Fruit fly (Drosophila melanogaster) whole organism, embryonic: ENCODE data around the gene CG33703.
A peak's percentile ranks its signal among the peaks of the same experiment; 100 is the strongest.

ENCODE experiments used
- ATbp ChIP-seq: fragments of 200-800 bp; sonication (Bioruptor generic); optimal IDR thresholded peaks from 2 replicates; lab custom pipeline; 2017; ENCODE audit warnings: missing biosample characterization, mild to moderate bottlenecking, missing genetic modification characterization, missing genetic modification reagents
- Adf1 ChIP-seq: fragments of 200-800 bp; sonication (Bioruptor generic); IDR thresholded peaks from 2 replicates; pipeline ENCODE4 v1.3.6; 2022; ENCODE audit warnings: missing biosample characterization, missing genetic modification characterization
- B-H1 ChIP-seq: fragments of 200-800 bp; sonication (Bioruptor generic); IDR thresholded peaks from 3 replicates; pipeline ENCODE4 v1.3.6; 2022; ENCODE audit warnings: missing biosample characterization, missing genetic modification characterization
- Blimp-1 ChIP-seq: fragments of 200-800 bp; sonication (Bioruptor generic); optimal IDR thresholded peaks from 3 replicates; lab custom pipeline; 2018; ENCODE audit warnings: missing biosample characterization, missing genetic modification characterization, mild to moderate bottlenecking, moderate library complexity, missing genetic modification reagents
- CG10147 ChIP-seq: fragments of 200-800 bp; sonication (Bioruptor generic); optimal IDR thresholded peaks from 2 replicates; lab custom pipeline; 2019; ENCODE audit warnings: missing biosample characterization, mild to moderate bottlenecking, missing genetic modification characterization, moderate library complexity
- CG10274 ChIP-seq: fragments of 200-800 bp; sonication (Bioruptor generic); optimal IDR thresholded peaks from 3 replicates; lab custom pipeline; 2017; ENCODE audit warnings: missing biosample characterization, mild to moderate bottlenecking, missing genetic modification characterization
- CG11085 ChIP-seq: fragments of 200-800 bp; sonication (Bioruptor generic); IDR thresholded peaks from 2 replicates; pipeline ENCODE4 v1.3.6; 2022; ENCODE audit warnings: missing biosample characterization, missing genetic modification characterization
- CG12236 ChIP-seq: fragments of 200-800 bp; sonication (Bioruptor generic); optimal IDR thresholded peaks from 2 replicates; lab custom pipeline; 2016; ENCODE audit warnings: missing biosample characterization, missing genetic modification characterization
- CG13287 ChIP-seq: fragments of 200-800 bp; sonication (Bioruptor generic); IDR thresholded peaks from 2 replicates; pipeline ENCODE4 v1.3.6; 2022; ENCODE audit warnings: missing biosample characterization, missing genetic modification characterization; ENCODE audit not compliant: partially characterized antibody
- CG15479 ChIP-seq: fragments of 200-800 bp; sonication (Bioruptor generic); optimal IDR thresholded peaks from 3 replicates; lab custom pipeline; 2019; ENCODE audit warnings: missing biosample characterization, mild to moderate bottlenecking, missing genetic modification characterization, moderate library complexity
- CG16779 ChIP-seq: fragments of 200-800 bp; sonication (Bioruptor generic); IDR thresholded peaks from 2 replicates; pipeline ENCODE4 v1.3.6; 2022; ENCODE audit warnings: missing biosample characterization, missing genetic modification characterization
- CG2120 ChIP-seq: fragments of 200-800 bp; sonication (Bioruptor generic); optimal IDR thresholded peaks from 3 replicates; lab custom pipeline; 2016; ENCODE audit warnings: missing biosample characterization, missing genetic modification characterization
- CG2199 ChIP-seq: fragments of 200-800 bp; sonication (Bioruptor generic); IDR thresholded peaks from 3 replicates; pipeline ENCODE4 v1.3.6; 2022; ENCODE audit warnings: missing biosample characterization, missing genetic modification characterization
- CG3065 ChIP-seq: fragments of 200-800 bp; sonication (Bioruptor generic); optimal IDR thresholded peaks from 2 replicates; lab custom pipeline; 2016; ENCODE audit warnings: missing biosample characterization, missing genetic modification characterization
- CG4617 ChIP-seq: fragments of 200-800 bp; sonication (Bioruptor generic); optimal IDR thresholded peaks from 3 replicates; lab custom pipeline; 2016; ENCODE audit warnings: missing biosample characterization, missing genetic modification characterization, borderline replicate concordance
- CG4820 ChIP-seq: fragments of 200-800 bp; sonication (Bioruptor generic); optimal IDR thresholded peaks from 3 replicates; lab custom pipeline; 2016; ENCODE audit warnings: missing biosample characterization, missing genetic modification characterization
- CG4854 ChIP-seq: fragments of 200-800 bp; sonication (Bioruptor generic); optimal IDR thresholded peaks from 2 replicates; lab custom pipeline; 2016; ENCODE audit warnings: missing biosample characterization, missing genetic modification characterization, inconsistent platforms
- CG6813 ChIP-seq: fragments of 200-800 bp; sonication (Bioruptor generic); optimal IDR thresholded peaks from 2 replicates; lab custom pipeline; 2017; ENCODE audit warnings: missing biosample characterization, missing genetic modification characterization, mild to moderate bottlenecking, moderate library complexity, missing genetic modification reagents
- CG7786 ChIP-seq: fragments of 200-800 bp; sonication (Bioruptor generic); optimal IDR thresholded peaks from 2 replicates; lab custom pipeline; 2016; ENCODE audit warnings: missing biosample characterization, missing genetic modification characterization
- CG7928 ChIP-seq: fragments of 200-800 bp; sonication (Bioruptor generic); optimal IDR thresholded peaks from 2 replicates; lab custom pipeline; 2017; ENCODE audit warnings: missing biosample characterization, mild to moderate bottlenecking, missing genetic modification characterization
- D ChIP-seq, 2 experiments: fragments of 200-800 bp in 1 of 2; fragments of >200 bp in 1 of 2; sonication (Bioruptor generic) in 1 of 2; optimal IDR thresholded peaks; 2 replicates in 1 of 2; 3 replicates in 1 of 2; lab custom pipeline; 2017; ENCODE audit warnings: mild to moderate bottlenecking in 1 of 2, missing biosample characterization in 1 of 2, missing genetic modification characterization in 1 of 2, missing genetic modification reagents in 1 of 2
- D19A ChIP-seq: fragments of 200-800 bp; optimal IDR thresholded peaks from 3 replicates; lab custom pipeline; 2019; ENCODE audit warnings: missing biosample characterization, mild to moderate bottlenecking, missing genetic modification characterization, moderate library complexity
- Dp ChIP-seq: fragments of 200-800 bp; sonication (Bioruptor generic); optimal IDR thresholded peaks from 2 replicates; lab custom pipeline; 2018; ENCODE audit warnings: missing biosample characterization, mild to moderate bottlenecking, missing genetic modification characterization, moderate library complexity
- Elba2 ChIP-seq: fragments of 200-800 bp; sonication (Bioruptor generic); optimal IDR thresholded peaks from 3 replicates; lab custom pipeline; 2016; ENCODE audit warnings: missing biosample characterization, missing genetic modification characterization
- Ets97D ChIP-seq: fragments of 200-800 bp; sonication (Bioruptor generic); optimal IDR thresholded peaks from 3 replicates; lab custom pipeline; 2016; ENCODE audit warnings: missing biosample characterization, missing genetic modification characterization
- Gsc ChIP-seq: fragments of 200-800 bp; sonication (Bioruptor generic); IDR thresholded peaks from 2 replicates; pipeline ENCODE4 v1.3.6; 2022; ENCODE audit warnings: missing biosample characterization, missing genetic modification characterization
- HmgZ ChIP-seq: fragments of 200-800 bp; sonication (Bioruptor generic); optimal IDR thresholded peaks from 2 replicates; lab custom pipeline; 2018; ENCODE audit warnings: missing biosample characterization, mild to moderate bottlenecking, missing genetic modification characterization
- Med ChIP-seq: fragments of 200-800 bp; sonication (Bioruptor generic); peaks from one replicate; lab custom pipeline; 2016; ENCODE audit warnings: missing biosample characterization, missing genetic modification characterization, mild to moderate bottlenecking, inconsistent platforms, moderate library complexity
- Mrtf ChIP-seq: fragments of 200-800 bp; sonication (Bioruptor generic); IDR thresholded peaks from 3 replicates; pipeline ENCODE4 v1.3.6; 2022; ENCODE audit warnings: missing biosample characterization, missing genetic modification characterization
- ase ChIP-seq: fragments of 200-800 bp; sonication (Bioruptor generic); IDR thresholded peaks from 3 replicates; pipeline ENCODE4 v1.3.6; 2022; ENCODE audit warnings: missing biosample characterization, missing genetic modification characterization
- bbx ChIP-seq: fragments of 200-800 bp; sonication (Bioruptor generic); IDR thresholded peaks from 2 replicates; pipeline ENCODE4 v1.3.6; 2022; ENCODE audit warnings: missing biosample characterization, missing genetic modification characterization; ENCODE audit not compliant: partially characterized antibody
- bowl ChIP-seq: fragments of 200-800 bp; sonication (Bioruptor generic); IDR thresholded peaks from 2 replicates; pipeline ENCODE4 v1.3.6; 2022; ENCODE audit warnings: missing biosample characterization, missing genetic modification characterization
- br ChIP-seq: fragments of >200 bp; optimal IDR thresholded peaks from 2 replicates; lab custom pipeline; 2017
- chinmo ChIP-seq: fragments of 200-800 bp; sonication (Bioruptor generic); IDR thresholded peaks from 4 replicates; pipeline ENCODE4 v1.3.6; 2022; ENCODE audit warnings: missing biosample characterization, missing genetic modification characterization; ENCODE audit not compliant: partially characterized antibody
- crc ChIP-seq: fragments of 200-800 bp; sonication (Bioruptor generic); optimal IDR thresholded peaks from 2 replicates; lab custom pipeline; 2016; ENCODE audit warnings: missing biosample characterization, missing genetic modification characterization
- esg ChIP-seq: fragments of 200-800 bp; sonication (Bioruptor generic); conservative IDR thresholded peaks from 2 replicates; pipeline ENCODE4 v1.3.6; 2022; ENCODE audit warnings: missing biosample characterization, missing genetic modification characterization
- fd102C ChIP-seq: fragments of 200-800 bp; sonication (Bioruptor generic); optimal IDR thresholded peaks from 2 replicates; lab custom pipeline; 2018; ENCODE audit warnings: missing biosample characterization, mild to moderate bottlenecking, missing genetic modification characterization, moderate library complexity
- fd96Cb ChIP-seq: fragments of 200-800 bp; sonication (Bioruptor generic); optimal IDR thresholded peaks from 2 replicates; lab custom pipeline; 2018; ENCODE audit warnings: missing biosample characterization, mild to moderate bottlenecking, missing genetic modification characterization, moderate library complexity
- luna ChIP-seq: fragments of 200-800 bp; sonication (Bioruptor generic); optimal IDR thresholded peaks from 2 replicates; lab custom pipeline; 2016; ENCODE audit warnings: missing biosample characterization, missing genetic modification characterization
- mirr ChIP-seq: fragments of 200-800 bp; sonication (Bioruptor generic); optimal IDR thresholded peaks from 3 replicates; lab custom pipeline; 2018; ENCODE audit warnings: missing biosample characterization, mild to moderate bottlenecking, missing genetic modification characterization
- nmo ChIP-seq: fragments of 200-800 bp; sonication (Bioruptor generic); optimal IDR thresholded peaks from 2 replicates; lab custom pipeline; 2018; ENCODE audit warnings: missing biosample characterization, mild to moderate bottlenecking, missing genetic modification characterization, moderate library complexity
- odd ChIP-seq: fragments of 200-800 bp; sonication (Bioruptor generic); optimal IDR thresholded peaks from 2 replicates; lab custom pipeline; 2017; ENCODE audit warnings: missing biosample characterization, mild to moderate bottlenecking, missing genetic modification characterization
- otp ChIP-seq: fragments of 200-800 bp; sonication (Bioruptor generic); IDR thresholded peaks from 3 replicates; pipeline ENCODE4, ENCODE4 v1.3.6; 2022; ENCODE audit warnings: missing biosample characterization, missing genetic modification characterization
- pita ChIP-seq: fragments of 200-800 bp; sonication (Bioruptor generic); optimal IDR thresholded peaks from 2 replicates; lab custom pipeline; 2017; ENCODE audit warnings: missing biosample characterization, mild to moderate bottlenecking, missing genetic modification characterization
- sqz ChIP-seq: fragments of 200-800 bp; sonication (Bioruptor generic); optimal IDR thresholded peaks from 3 replicates; lab custom pipeline; 2018; ENCODE audit warnings: missing biosample characterization, mild to moderate bottlenecking, missing genetic modification characterization
- tll ChIP-seq, 2 experiments: fragments of 200-800 bp in 1 of 2; fragments of >200 bp in 1 of 2; sonication (Bioruptor generic) in 1 of 2; optimal IDR thresholded peaks; 2 replicates each; lab custom pipeline; 2017 to 2019; ENCODE audit warnings: missing biosample characterization in 2 of 2, missing genetic modification characterization in 2 of 2, mild to moderate bottlenecking in 1 of 2, moderate library complexity in 1 of 2
- ttk ChIP-seq: fragments of 200-800 bp; sonication (Bioruptor generic); IDR thresholded peaks from 2 replicates; pipeline ENCODE4 v2.1.2; 2022; ENCODE audit warnings: missing biosample characterization, missing genetic modification characterization
- zf30C ChIP-seq: fragments of 200-800 bp; sonication (Bioruptor generic); optimal IDR thresholded peaks from 3 replicates; lab custom pipeline; 2018; ENCODE audit warnings: missing biosample characterization, mild to moderate bottlenecking, missing genetic modification characterization

CG33703 gene

dm6 chr3L:9468261-9468890 lies 44.1 kb downstream of the CG33703 start (continued):
- peak; percentile 7 for TF ChIP-seq ATbp (GFP tag; lab: Kevin White, UChicago)
- peak; percentile 38 for TF ChIP-seq nmo
- TF ChIP-seq sqz (GFP tag; lab: Kevin White, UChicago) = no peak
- TF ChIP-seq CG10147 (GFP tag; lab: Kevin White, UChicago) = no peak
- no peak for TF ChIP-seq Gsc (GFP tag; lab: Robert Waterston, UW)
- no peak for TF ChIP-seq bbx (GFP tag; lab: Robert Waterston, UW)
- peak; percentile 74 for TF ChIP-seq D19A (tag; lab: Kevin White, UChicago)
- TF ChIP-seq br (lab: Kevin White, UChicago) = no peak

DNA sequence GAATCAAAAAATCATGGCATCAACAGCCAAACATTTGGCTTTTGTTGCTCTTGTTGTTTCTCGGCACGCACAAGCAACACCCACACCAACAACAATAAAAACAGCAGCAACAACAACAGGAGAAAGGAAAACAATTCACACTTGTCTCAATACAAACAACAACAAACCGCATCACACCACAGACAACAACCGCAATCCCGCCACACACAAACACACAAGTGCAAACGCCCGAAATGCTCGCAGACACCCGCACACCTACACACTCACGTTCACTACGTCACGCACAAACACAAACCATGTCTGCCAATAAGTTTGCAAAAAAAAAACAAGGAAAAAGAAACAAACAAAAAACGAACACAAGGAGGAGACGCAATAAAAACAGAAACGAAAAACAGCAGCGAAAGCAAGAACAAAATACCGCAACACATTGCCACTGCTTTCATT lies 44.7 kb downstream of the CG33703 start:
- TF ChIP-seq fd102C = peak; percentile 62
- peak; percentile 26 for TF ChIP-seq D (optimal IDR thresholded peaks at IDR 0.05; lab: Kevin White, UChicago)
- no peak for TF ChIP-seq D (GFP tag; optimal IDR thresholded peaks at IDR 0.05; lab: Kevin White, UChicago)
- TF ChIP-seq CG7928 (GFP tag; lab: Kevin White, UChicago) = no peak
- peak; percentile 36 for TF ChIP-seq CG15479 (GFP tag; lab: Kevin White, UChicago)
- TF ChIP-seq tll (GFP tag; optimal IDR thresholded peaks at IDR 0.05; lab: Kevin White, UChicago) = peak in 1 of 2 experiments; percentile 95
- no peak for TF ChIP-seq chinmo
- no peak for TF ChIP-seq Blimp-1
- no peak for TF ChIP-seq Ets97D (GFP tag; lab: Kevin White, UChicago)
- TF ChIP-seq pita (GFP tag; lab: Kevin White, UChicago) = no peak
- peak; percentile 13 for TF ChIP-seq sqz (GFP tag; lab: Kevin White, UChicago)
- TF ChIP-seq Adf1 (GFP tag; lab: Robert Waterston, UW) = no peak
- TF ChIP-seq bowl = no peak
- TF ChIP-seq ase (GFP tag; lab: Robert Waterston, UW) = no peak
- TF ChIP-seq CG10274 (GFP tag; lab: Kevin White, UChicago) = no peak
- no peak for TF ChIP-seq CG13287 (GFP tag; lab: Robert Waterston, UW)
- no peak for TF ChIP-seq odd (GFP tag; lab: Kevin White, UChicago)
- no peak for TF ChIP-seq CG4617
- no peak for TF ChIP-seq luna (GFP tag; lab: Kevin White, UChicago)
- peak; percentile 70 for TF ChIP-seq Med
- TF ChIP-seq esg (GFP tag; lab: Robert Waterston, UW) = no peak
- TF ChIP-seq fd96Cb (tag; lab: Kevin White, UChicago) = no peak
- peak; percentile 46 for TF ChIP-seq mirr (GFP tag; lab: Kevin White, UChicago)
- TF ChIP-seq CG2120 (GFP tag; lab: Kevin White, UChicago) = no peak
- TF ChIP-seq Mrtf (GFP tag; lab: Robert Waterston, UW) = no peak
- no peak for TF ChIP-seq Dp
- no peak for TF ChIP-seq crc
- TF ChIP-seq CG3065 (GFP tag; lab: Kevin White, UChicago) = no peak
- TF ChIP-seq Elba2 (GFP tag; lab: Kevin White, UChicago) = peak; percentile 73
- TF ChIP-seq bbx (GFP tag; lab: Robert Waterston, UW) = no peak
- TF ChIP-seq ttk = no peak
- TF ChIP-seq HmgZ (tag; lab: Kevin White, UChicago) = no peak
- no peak for TF ChIP-seq zf30C (GFP tag; lab: Kevin White, UChicago)
- TF ChIP-seq CG12236 (GFP tag; lab: Kevin White, UChicago) = no peak
- TF ChIP-seq CG4854 (GFP tag; lab: Kevin White, UChicago) = no peak
- no peak for TF ChIP-seq otp (GFP tag; lab: Robert Waterston, UW)
- no peak for TF ChIP-seq CG2199 (GFP tag; lab: Robert Waterston, UW)
- no peak for TF ChIP-seq CG7786
- TF ChIP-seq CG4820 (GFP tag; lab: Kevin White, UChicago) = no peak
- TF ChIP-seq B-H1 (GFP tag; lab: Robert Waterston, UW) = no peak
- TF ChIP-seq CG11085 = no peak
- TF ChIP-seq CG16779 (GFP tag; lab: Robert Waterston, UW) = no peak
- no peak for TF ChIP-seq CG6813 (GFP tag; lab: Kevin White, UChicago)
